Worm (Caenorhabditis elegans) whole organism, young adult: ENCODE results near the gene tmem-135.

Experiments used
- B0035.1 ChIP-seq: sonication (generic microtip); optimal IDR thresholded peaks from 2 replicates; lab custom pipeline; 2016; ENCODE audit warnings: missing genetic modification characterization, mild to moderate bottlenecking, missing compliant biosample characterization, missing genotype, missing genetic modification reagents
- F10E7.11 ChIP-seq: sonication (generic microtip); optimal IDR thresholded peaks from 2 replicates; lab custom pipeline; 2017; ENCODE audit warnings: mild to moderate bottlenecking, missing genetic modification characterization, moderate library complexity, missing compliant biosample characterization
- F22D6.2 ChIP-seq: sonication (generic microtip); optimal IDR thresholded peaks from 2 replicates; lab custom pipeline; 2016; ENCODE audit warnings: mild to moderate bottlenecking, missing genetic modification characterization, missing compliant biosample characterization
- F23B12.7 ChIP-seq: sonication (generic microtip); optimal IDR thresholded peaks from 2 replicates; lab custom pipeline; 2017; ENCODE audit warnings: missing genetic modification characterization, mild to moderate bottlenecking, missing compliant biosample characterization, antibody characterized with exemption, moderate library complexity; ENCODE audit not compliant: insufficient read depth
- F33H1.4 ChIP-seq: fragments of 200-800 bp; sonication (Bioruptor generic); IDR thresholded peaks from 2 replicates; pipeline ENCODE4 v1.3.6; 2022; ENCODE audit warnings: missing genetic modification reagents, missing genetic modification characterization, missing compliant biosample characterization
- Y53F4B.3 ChIP-seq: fragments of 200-800 bp; sonication (Bioruptor generic); IDR thresholded peaks from 2 replicates; pipeline ENCODE4 v1.3.6; 2022; ENCODE audit warnings: missing genetic modification reagents, missing genetic modification characterization, missing compliant biosample characterization
- Y56A3A.18 ChIP-seq: fragments of 200-800 bp; sonication (Bioruptor generic); IDR thresholded peaks from 2 replicates; pipeline ENCODE4 v1.3.6; 2022; ENCODE audit warnings: missing genetic modification reagents, missing genetic modification characterization, missing compliant biosample characterization
- Y95B8A.8 ChIP-seq: fragments of 200-800 bp; sonication (Bioruptor generic); IDR thresholded peaks from 2 replicates; pipeline ENCODE4 v1.3.6; 2022; ENCODE audit warnings: missing genetic modification reagents, missing genetic modification characterization, missing compliant biosample characterization
- akir-1 ChIP-seq: fragments of 200-800 bp; sonication (Bioruptor generic); optimal IDR thresholded peaks from 2 replicates; lab custom pipeline; 2018; ENCODE audit warnings: mild to moderate bottlenecking, missing genetic modification characterization, moderate library complexity, missing compliant biosample characterization
- ama-1 ChIP-seq, 3 experiments: fragments of 150-350 bp in 1 of 3; sonication (generic microtip) in 2 of 3; optimal IDR thresholded peaks; 2 replicates each; lab custom pipeline; 2014 to 2018; ENCODE audit warnings: missing biosample characterization in 2 of 3, missing genetic modification characterization in 2 of 3, missing genetic modification reagents in 2 of 3
- atf-7 ChIP-seq: sonication (generic microtip); optimal IDR thresholded peaks from 2 replicates; lab custom pipeline; 2017; ENCODE audit warnings: mild to moderate bottlenecking, missing genetic modification characterization, missing compliant biosample characterization
- athp-1 ChIP-seq: sonication (generic microtip); optimal IDR thresholded peaks from 2 replicates; lab custom pipeline; 2017; ENCODE audit warnings: mild to moderate bottlenecking, missing genetic modification characterization, missing compliant biosample characterization
- attf-3 ChIP-seq: fragments of 200-800 bp; sonication (Bioruptor generic); conservative IDR thresholded peaks from 2 replicates; pipeline ENCODE4 v1.3.6; 2022; ENCODE audit warnings: missing genetic modification reagents, missing genetic modification characterization, missing compliant biosample characterization
- attf-6 ChIP-seq: fragments of 200-800 bp; sonication (Bioruptor generic); IDR thresholded peaks from 2 replicates; pipeline ENCODE4 v1.3.6; 2022; ENCODE audit warnings: missing genetic modification reagents, missing genetic modification characterization, missing compliant biosample characterization
- bed-2 ChIP-seq: fragments of 200-800 bp; sonication (Bioruptor generic); IDR thresholded peaks from 2 replicates; pipeline ENCODE4 v1.3.6; 2022; ENCODE audit warnings: missing genetic modification reagents, missing genetic modification characterization, missing compliant biosample characterization
- ceh-100 ChIP-seq: fragments of 200-800 bp; sonication (Bioruptor generic); IDR thresholded peaks from 2 replicates; pipeline ENCODE4 v1.3.6; 2022; ENCODE audit warnings: missing genetic modification reagents, missing genetic modification characterization, missing compliant biosample characterization
- ceh-27 ChIP-seq: fragments of 200-800 bp; sonication (Bioruptor generic); optimal IDR thresholded peaks from 2 replicates; lab custom pipeline; 2018; ENCODE audit warnings: mild to moderate bottlenecking, missing genetic modification characterization, moderate library complexity, missing compliant biosample characterization
- chd-7 ChIP-seq: sonication (generic microtip); optimal IDR thresholded peaks from 2 replicates; lab custom pipeline; 2016; ENCODE audit warnings: mild to moderate bottlenecking, missing genetic modification characterization, moderate library complexity, missing compliant biosample characterization
- dpl-1 ChIP-seq: fragments of 150-350 bp; optimal IDR thresholded peaks from 2 replicates; lab custom pipeline; 2014; ENCODE audit warnings: missing biosample characterization, missing genetic modification reagents, missing genetic modification characterization
- efl-1 ChIP-seq: fragments of 150-350 bp; optimal IDR thresholded peaks from 2 replicates; lab custom pipeline; 2014; ENCODE audit warnings: missing biosample characterization, missing genetic modification reagents, missing genetic modification characterization
- ekl-4 ChIP-seq: fragments of 200-800 bp; sonication (Bioruptor generic); IDR thresholded peaks from 2 replicates; pipeline ENCODE4 v1.3.6; 2022; ENCODE audit warnings: missing genetic modification reagents, missing genetic modification characterization, missing compliant biosample characterization
- him-1 ChIP-seq: sonication (generic microtip); optimal IDR thresholded peaks from 2 replicates; lab custom pipeline; 2016; ENCODE audit warnings: missing genotype, missing genetic modification reagents, missing genetic modification characterization, missing compliant biosample characterization
- hmg-1.2 ChIP-seq: fragments of 200-800 bp; sonication (Bioruptor generic); IDR thresholded peaks from 2 replicates; pipeline ENCODE4 v1.3.6; 2022; ENCODE audit warnings: missing genetic modification reagents, missing genetic modification characterization, missing compliant biosample characterization
- hsf-1 ChIP-seq: fragments of 200-800 bp; sonication (Bioruptor generic); IDR thresholded peaks from 2 replicates; pipeline ENCODE4 v1.3.6; 2022; ENCODE audit warnings: missing genetic modification reagents, missing genetic modification characterization, missing compliant biosample characterization
- lsl-1 ChIP-seq: fragments of 200-800 bp; sonication (Bioruptor generic); optimal IDR thresholded peaks from 2 replicates; lab custom pipeline; 2018; ENCODE audit warnings: mild to moderate bottlenecking, missing genetic modification characterization, moderate library complexity, missing compliant biosample characterization
- madf-6 ChIP-seq: fragments of 200-800 bp; sonication (Bioruptor generic); IDR thresholded peaks from 2 replicates; pipeline ENCODE4 v1.3.6; 2022; ENCODE audit warnings: missing genetic modification reagents, missing genetic modification characterization, missing compliant biosample characterization
- madf-8 ChIP-seq: fragments of 200-800 bp; sonication (Bioruptor generic); conservative IDR thresholded peaks from 2 replicates; pipeline ENCODE4 v1.3.6; 2022; ENCODE audit warnings: missing genetic modification reagents, missing genetic modification characterization, missing compliant biosample characterization
- mcd-1 ChIP-seq: fragments of 200-800 bp; sonication (Bioruptor generic); IDR thresholded peaks from 2 replicates; pipeline ENCODE4 v1.3.6; 2022; ENCODE audit warnings: missing genetic modification reagents, missing genetic modification characterization, missing compliant biosample characterization
- nfya-2 ChIP-seq: fragments of 200-800 bp; sonication (Bioruptor generic); IDR thresholded peaks from 2 replicates; pipeline ENCODE4 v1.3.6; 2022; ENCODE audit warnings: missing genetic modification reagents, missing genetic modification characterization, missing compliant biosample characterization
- pbrm-1 ChIP-seq: fragments of 200-800 bp; sonication (Bioruptor generic); IDR thresholded peaks from 2 replicates; pipeline ENCODE4 v1.3.6; 2022; ENCODE audit warnings: missing genetic modification reagents, missing genetic modification characterization, missing compliant biosample characterization
- rec-8 ChIP-seq, 2 experiments: sonication (generic microtip); optimal IDR thresholded peaks; 2 replicates each; lab custom pipeline; 2016; ENCODE audit warnings: mild to moderate bottlenecking in 2 of 2, missing genetic modification characterization in 2 of 2, missing genetic modification reagents in 2 of 2, missing genotype in 2 of 2, missing biosample characterization in 1 of 2, missing compliant biosample characterization in 1 of 2, moderate library complexity in 1 of 2
- rpc-1 ChIP-seq, 2 experiments: fragments of 150-350 bp in 1 of 2; sonication (generic microtip) in 1 of 2; optimal IDR thresholded peaks; 2 replicates each; lab custom pipeline; 2014 to 2018; ENCODE audit warnings: missing biosample characterization in 1 of 2, missing genetic modification characterization in 1 of 2, missing genetic modification reagents in 1 of 2, missing genotype in 1 of 2
- sea-2 ChIP-seq: fragments of 200-800 bp; sonication (Bioruptor generic); IDR thresholded peaks from 2 replicates; pipeline ENCODE4 v1.3.6; 2022; ENCODE audit warnings: missing genetic modification characterization, missing compliant biosample characterization
- snpc-4 ChIP-seq, 5 experiments: fragments of 150-350 bp in 1 of 5; sonication (generic microtip) in 4 of 5; optimal IDR thresholded peaks; 2 replicates each; lab custom pipeline; 2014 to 2018; ENCODE audit warnings: missing genetic modification characterization in 5 of 5, missing biosample characterization in 3 of 5, antibody characterized with exemption in 2 of 5, mild to moderate bottlenecking in 2 of 5, missing compliant biosample characterization in 2 of 5, missing genotype in 2 of 5, moderate library complexity in 2 of 5, missing genetic modification reagents in 1 of 5
- tlf-1 ChIP-seq: fragments of 200-800 bp; sonication (Bioruptor generic); optimal IDR thresholded peaks from 2 replicates; lab custom pipeline; 2018; ENCODE audit warnings: mild to moderate bottlenecking, missing genetic modification characterization, missing compliant biosample characterization
- unc-130 ChIP-seq: sonication (generic microtip); optimal IDR thresholded peaks from 2 replicates; lab custom pipeline; 2016; ENCODE audit warnings: missing genetic modification reagents, missing genetic modification characterization, missing compliant biosample characterization
- ztf-3 ChIP-seq: fragments of 200-800 bp; sonication (Bioruptor generic); optimal IDR thresholded peaks from 2 replicates; lab custom pipeline; 2018; ENCODE audit warnings: mild to moderate bottlenecking, missing genetic modification characterization, missing compliant biosample characterization

Gene tmem-135

DNA sequence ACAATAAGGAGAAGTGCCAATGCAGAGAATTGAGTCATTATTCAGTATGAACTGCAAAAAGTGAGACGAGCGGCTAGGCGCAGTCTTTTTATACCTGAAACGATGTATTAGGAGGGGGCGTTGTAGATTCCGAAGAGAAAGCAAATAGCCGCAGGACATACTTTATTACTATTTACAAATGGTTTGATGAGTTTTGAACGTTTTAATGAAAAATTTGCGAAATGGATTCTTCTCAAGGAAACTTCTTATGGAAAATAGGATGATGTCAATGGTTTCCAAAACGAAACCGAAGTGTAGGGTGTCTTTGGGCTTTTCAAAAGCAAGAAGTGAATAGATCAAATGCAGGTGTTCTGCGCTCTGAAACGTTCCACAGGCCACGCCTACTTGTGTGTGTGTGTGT lies 4.5 kb downstream of the tmem-135 start, which contains the start of gene flp-11:
flp-11 (minus strand) TSS at position 101 of the 400 bp plus-strand sequence.
- TF ChIP-seq ama-1 (optimal IDR thresholded peaks at IDR 0.05; lab: Kevin White, UChicago): no peak
- TF ChIP-seq ama-1 (GFP tag; optimal IDR thresholded peaks at IDR 0.05; lab: Kevin White, UChicago): no peak
- no peak for TF ChIP-seq pbrm-1
- no peak for TF ChIP-seq mcd-1 (GFP tag; lab: Robert Waterston, UW)
- no peak for TF ChIP-seq bed-2 (GFP tag; lab: Robert Waterston, UW)
- TF ChIP-seq ceh-100 (GFP tag; lab: Robert Waterston, UW): no peak
- no peak for TF ChIP-seq akir-1
- no peak for TF ChIP-seq ceh-27 (GFP tag; lab: Kevin White, UChicago)
- TF ChIP-seq rec-8 (tag; optimal IDR thresholded peaks at IDR 0.05; lab: Kevin White, UChicago): no peak
- no peak for TF ChIP-seq Y56A3A.18 (GFP tag; lab: Robert Waterston, UW)
- TF ChIP-seq F23B12.7 (tag; lab: Kevin White, UChicago): no peak
- no peak for TF ChIP-seq tlf-1 (GFP tag; lab: Kevin White, UChicago)

DNA sequence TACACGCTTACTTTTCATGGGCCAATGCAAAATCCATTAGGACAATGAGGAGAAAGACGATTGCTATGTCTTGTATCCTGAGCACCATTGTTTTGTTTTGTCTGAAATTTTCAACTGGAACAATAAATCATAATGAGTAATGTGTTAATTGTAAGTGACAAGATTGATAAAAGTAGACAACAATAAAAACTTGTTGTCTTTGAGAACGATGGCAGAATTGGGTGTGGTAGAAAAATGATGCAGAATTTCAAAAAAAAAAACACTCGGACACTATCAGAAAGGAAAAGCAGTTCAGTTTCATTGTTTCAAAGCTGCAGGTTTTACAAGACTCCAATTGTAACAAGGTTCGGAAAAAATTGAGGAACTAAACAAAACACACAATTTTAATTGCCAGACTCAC lies 9.1 kb downstream of the tmem-135 start, which contains the start of gene K02G10.15:
K02G10.15 (minus strand) TSS at position 101 of the 400 bp plus-strand sequence.
- TF ChIP-seq nfya-2 (GFP tag; lab: Robert Waterston, UW) (no peak), ztf-3 (GFP tag; lab: Kevin White, UChicago) (no peak), attf-6 (GFP tag; lab: Robert Waterston, UW) (no peak), Y53F4B.3 (GFP tag; lab: Robert Waterston, UW) (no peak), ekl-4 (GFP tag; lab: Robert Waterston, UW) (no peak), rec-8 (tag; optimal IDR thresholded peaks at IDR 0.05; lab: Kevin White, UChicago) (no peak), Y95B8A.8 (GFP tag; lab: Robert Waterston, UW) (no peak), hmg-1.2 (GFP tag; lab: Robert Waterston, UW) (no peak), him-1 (tag; lab: Kevin White, UChicago) (no peak), F22D6.2 (tag; lab: Kevin White, UChicago) (no peak), dpl-1 (GFP tag; lab: Kevin White, UChicago) (no peak), athp-1 (tag; lab: Kevin White, UChicago) (no peak), efl-1 (GFP tag; lab: Kevin White, UChicago) (no peak)

DNA sequence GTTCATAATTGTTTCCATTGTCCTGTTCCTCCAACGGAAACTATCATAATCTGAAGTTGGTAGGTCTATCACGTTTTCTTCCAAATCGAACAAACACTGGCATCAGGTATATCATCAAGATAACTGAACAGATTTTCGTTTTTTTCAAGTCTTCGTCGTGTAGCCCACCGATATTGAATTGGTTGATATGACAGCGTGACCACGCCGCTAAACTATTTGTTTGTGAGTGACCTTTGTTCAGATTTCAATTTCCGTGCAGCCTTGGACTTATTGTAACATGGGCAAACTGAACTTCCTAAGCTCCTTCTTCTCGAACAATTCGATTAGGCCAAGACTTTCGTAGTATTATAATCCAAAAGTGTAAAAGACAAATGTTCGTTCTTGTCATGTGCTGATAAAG lies 12.1 kb downstream of the tmem-135 start:
- no peak for TF ChIP-seq rpc-1 (optimal IDR thresholded peaks at IDR 0.05; lab: Kevin White, UChicago)
- no peak for TF ChIP-seq rpc-1 (tag; optimal IDR thresholded peaks at IDR 0.05; lab: Kevin White, UChicago)
- TF ChIP-seq F33H1.4 (GFP tag; lab: Robert Waterston, UW): no peak
- TF ChIP-seq chd-7 (tag; lab: Kevin White, UChicago): no peak
- TF ChIP-seq tlf-1 (GFP tag; lab: Kevin White, UChicago): no peak
- no peak for TF ChIP-seq rec-8 (tag; optimal IDR thresholded peaks at IDR 0.05; lab: Kevin White, UChicago)
- no peak for TF ChIP-seq madf-6
- no peak for TF ChIP-seq hsf-1
- no peak for TF ChIP-seq madf-8
- TF ChIP-seq unc-130 (GFP tag; lab: Kevin White, UChicago): no peak
- no peak for TF ChIP-seq atf-7 (tag; lab: Kevin White, UChicago)
- no peak for TF ChIP-seq snpc-4 (GFP tag; optimal IDR thresholded peaks at IDR 0.05; lab: Kevin White, UChicago)
- TF ChIP-seq snpc-4 (tag; optimal IDR thresholded peaks at IDR 0.05; lab: Kevin White, UChicago): no peak
- no peak for TF ChIP-seq sea-2
- TF ChIP-seq attf-3 (GFP tag; lab: Robert Waterston, UW): no peak
- TF ChIP-seq B0035.1 (tag; lab: Kevin White, UChicago): no peak
- TF ChIP-seq F10E7.11 (tag; lab: Kevin White, UChicago): no peak
- no peak for TF ChIP-seq lsl-1 (GFP tag; lab: Kevin White, UChicago)
